Fruit fly (Drosophila melanogaster) whole organism, embryonic: ENCODE measurements around the gene Cdc5.

Experiments
- ATbp ChIP-seq: fragments of 200-800 bp; sonication (Bioruptor generic); optimal IDR thresholded peaks from 2 replicates; lab custom pipeline; 2017; ENCODE audit warnings: missing biosample characterization, mild to moderate bottlenecking, missing genetic modification characterization, missing genetic modification reagents
- Atf6 ChIP-seq: fragments of 200-800 bp; sonication (Bioruptor generic); IDR thresholded peaks from 2 replicates; pipeline ENCODE4 v1.3.6; 2022; ENCODE audit warnings: missing biosample characterization, missing genetic modification characterization
- Bdp1 ChIP-seq: fragments of 200-800 bp; sonication (Bioruptor generic); optimal IDR thresholded peaks from 3 replicates; lab custom pipeline; 2016; ENCODE audit warnings: missing biosample characterization, missing genetic modification characterization
- Blimp-1 ChIP-seq: fragments of 200-800 bp; sonication (Bioruptor generic); optimal IDR thresholded peaks from 3 replicates; lab custom pipeline; 2018; ENCODE audit warnings: missing biosample characterization, missing genetic modification characterization, mild to moderate bottlenecking, moderate library complexity, missing genetic modification reagents
- BtbVII ChIP-seq: fragments of 200-800 bp; sonication (Bioruptor generic); optimal IDR thresholded peaks from 3 replicates; lab custom pipeline; 2017; ENCODE audit warnings: missing biosample characterization, mild to moderate bottlenecking, missing genetic modification characterization
- CG10543 ChIP-seq: fragments of 200-800 bp; sonication (Bioruptor generic); optimal IDR thresholded peaks from 3 replicates; lab custom pipeline; 2017; ENCODE audit warnings: missing biosample characterization, mild to moderate bottlenecking, missing genetic modification characterization, moderate library complexity
- CG17385 ChIP-seq: fragments of 200-800 bp; sonication (Bioruptor generic); optimal IDR thresholded peaks from 3 replicates; lab custom pipeline; 2018; ENCODE audit warnings: missing biosample characterization, mild to moderate bottlenecking, missing genetic modification characterization
- CG2889 ChIP-seq: fragments of 200-800 bp; sonication (Bioruptor generic); IDR thresholded peaks from 3 replicates; pipeline ENCODE4 v1.3.6; 2022; ENCODE audit warnings: missing biosample characterization, missing genetic modification characterization
- CG31388 ChIP-seq: fragments of 200-800 bp; sonication (Bioruptor generic); optimal IDR thresholded peaks from 2 replicates; lab custom pipeline; 2016; ENCODE audit warnings: missing biosample characterization, missing genetic modification characterization
- CG34224 ChIP-seq: fragments of 200-800 bp; sonication (Bioruptor generic); IDR thresholded peaks from 3 replicates; pipeline ENCODE4 v1.3.6; 2022; ENCODE audit warnings: missing biosample characterization, missing genetic modification characterization; ENCODE audit not compliant: partially characterized antibody
- CG34422 ChIP-seq: fragments of 200-800 bp; sonication (Bioruptor generic); IDR thresholded peaks from 3 replicates; pipeline ENCODE4 v1.3.6; 2022; ENCODE audit warnings: missing biosample characterization, missing genetic modification characterization
- CG7372 ChIP-seq: fragments of 200-800 bp; sonication (Bioruptor generic); IDR thresholded peaks from 2 replicates; pipeline ENCODE4 v1.3.6; 2022; ENCODE audit warnings: missing biosample characterization, missing genetic modification characterization
- CG8290 ChIP-seq, 3 experiments: fragments of 200-800 bp; sonication (Bioruptor generic); optimal IDR thresholded peaks; 2 replicates each; lab custom pipeline; 2016 to 2019; ENCODE audit warnings: missing biosample characterization in 3 of 3, missing genetic modification characterization in 3 of 3, mild to moderate bottlenecking in 2 of 3, moderate library complexity in 1 of 3
- CG8924 ChIP-seq: fragments of 200-800 bp; optimal IDR thresholded peaks from 3 replicates; lab custom pipeline; 2019; ENCODE audit warnings: missing biosample characterization, mild to moderate bottlenecking, missing genetic modification characterization, moderate library complexity
- Chrac-16 ChIP-seq: fragments of 200-800 bp; sonication (Bioruptor generic); optimal IDR thresholded peaks from 3 replicates; lab custom pipeline; 2016; ENCODE audit warnings: missing biosample characterization, missing genetic modification characterization
- CoRest ChIP-seq: fragments of 200-800 bp; sonication (Bioruptor generic); optimal IDR thresholded peaks from 3 replicates; lab custom pipeline; 2018; ENCODE audit warnings: missing biosample characterization, mild to moderate bottlenecking, missing genetic modification characterization, moderate library complexity
- Dp ChIP-seq: fragments of 200-800 bp; sonication (Bioruptor generic); optimal IDR thresholded peaks from 2 replicates; lab custom pipeline; 2018; ENCODE audit warnings: missing biosample characterization, mild to moderate bottlenecking, missing genetic modification characterization, moderate library complexity
- E2f2 ChIP-seq: fragments of 200-800 bp; sonication (Bioruptor generic); IDR thresholded peaks from 2 replicates; pipeline ENCODE4 v1.3.6; 2022; ENCODE audit warnings: missing biosample characterization, missing genetic modification characterization
- Eip74EF ChIP-seq, 2 experiments: fragments of 200-800 bp in 1 of 2; fragments of >200 bp in 1 of 2; sonication (Bioruptor generic) in 1 of 2; optimal IDR thresholded peaks; 2 replicates each; lab custom pipeline; 2017 to 2019; ENCODE audit warnings: missing biosample characterization in 2 of 2, missing genetic modification characterization in 2 of 2, mild to moderate bottlenecking in 1 of 2, moderate library complexity in 1 of 2
- Ets65A ChIP-seq: fragments of 200-800 bp; sonication (Bioruptor generic); peaks from one replicate; lab custom pipeline; 2016; ENCODE audit warnings: missing biosample characterization, missing genetic modification characterization
- Fer1 ChIP-seq: fragments of 200-800 bp; sonication (Bioruptor generic); optimal IDR thresholded peaks from 2 replicates; lab custom pipeline; 2017; ENCODE audit warnings: missing biosample characterization, mild to moderate bottlenecking, missing genetic modification characterization
- Gsc ChIP-seq: fragments of 200-800 bp; sonication (Bioruptor generic); IDR thresholded peaks from 2 replicates; pipeline ENCODE4 v1.3.6; 2022; ENCODE audit warnings: missing biosample characterization, missing genetic modification characterization
- HmgZ ChIP-seq: fragments of 200-800 bp; sonication (Bioruptor generic); optimal IDR thresholded peaks from 2 replicates; lab custom pipeline; 2018; ENCODE audit warnings: missing biosample characterization, mild to moderate bottlenecking, missing genetic modification characterization
- Hr51 ChIP-seq, 2 experiments: fragments of 200-800 bp; sonication (Bioruptor generic); optimal IDR thresholded peaks; 2 replicates in 1 of 2; 3 replicates in 1 of 2; lab custom pipeline; 2016 to 2018; ENCODE audit warnings: missing biosample characterization in 2 of 2, missing genetic modification characterization in 2 of 2, mild to moderate bottlenecking in 1 of 2, moderate library complexity in 1 of 2
- Jarid2 ChIP-seq: fragments of 200-800 bp; sonication (Bioruptor generic); optimal IDR thresholded peaks from 3 replicates; lab custom pipeline; 2017; ENCODE audit warnings: mild to moderate bottlenecking, missing biosample characterization, missing genetic modification reagents, missing genetic modification characterization
- Pdp1 ChIP-seq, 2 experiments: fragments of 200-800 bp; sonication (Bioruptor generic); optimal IDR thresholded peaks; 3 replicates each; lab custom pipeline; 2016; ENCODE audit warnings: missing biosample characterization in 2 of 2, missing genetic modification characterization in 2 of 2, mild to moderate bottlenecking in 1 of 2, moderate library complexity in 1 of 2
- Rfx ChIP-seq: fragments of 200-800 bp; sonication (Bioruptor generic); IDR thresholded peaks from 2 replicates; pipeline ENCODE4 v1.3.6; 2022; ENCODE audit warnings: missing biosample characterization, missing genetic modification characterization
- Sry-β ChIP-seq: fragments of 200-800 bp; sonication (Bioruptor generic); optimal IDR thresholded peaks from 2 replicates; lab custom pipeline; 2018; ENCODE audit warnings: missing biosample characterization, mild to moderate bottlenecking, missing genetic modification characterization, moderate library complexity
- Stat92E ChIP-seq, 3 experiments: fragments of >200 bp in 2 of 3; fragments of 200-800 bp in 1 of 3; sonication (Bioruptor generic) in 1 of 3; optimal IDR thresholded peaks; 2 replicates each; lab custom pipeline; 2017 to 2019; ENCODE audit warnings: missing biosample characterization in 3 of 3, missing genetic modification characterization in 3 of 3, mild to moderate bottlenecking in 1 of 3, moderate library complexity in 1 of 3
- Trl ChIP-seq, 3 experiments: fragments of >200 bp in 2 of 3; fragments of 200-800 bp in 1 of 3; sonication (Bioruptor generic) in 1 of 3; optimal IDR thresholded peaks; 2 replicates in 1 of 3; 3 replicates in 2 of 3; lab custom pipeline; 2016 to 2017; ENCODE audit warnings: missing biosample characterization in 1 of 3, missing genetic modification characterization in 1 of 3
- amos ChIP-seq: fragments of 200-800 bp; sonication (Bioruptor generic); IDR thresholded peaks from 2 replicates; pipeline ENCODE4 v1.3.6; 2022; ENCODE audit warnings: missing biosample characterization, missing genetic modification characterization; ENCODE audit not compliant: partially characterized antibody
- cwo ChIP-seq: fragments of 200-800 bp; sonication (Bioruptor generic); optimal IDR thresholded peaks from 3 replicates; lab custom pipeline; 2017; ENCODE audit warnings: missing biosample characterization, missing genetic modification characterization, mild to moderate bottlenecking, moderate library complexity, missing genetic modification reagents
- hbn ChIP-seq: fragments of 200-800 bp; sonication (Bioruptor generic); IDR thresholded peaks from 2 replicates; pipeline ENCODE4 v1.3.6; 2022; ENCODE audit warnings: missing biosample characterization, missing genetic modification characterization; ENCODE audit not compliant: partially characterized antibody
- her ChIP-seq: fragments of 200-800 bp; sonication (Bioruptor generic); optimal IDR thresholded peaks from 2 replicates; lab custom pipeline; 2016; ENCODE audit warnings: missing biosample characterization, missing genetic modification characterization
- lov ChIP-seq, 2 experiments: fragments of 200-800 bp in 1 of 2; fragments of >200 bp in 1 of 2; sonication (Bioruptor generic) in 1 of 2; IDR thresholded peaks in 1 of 2; optimal IDR thresholded peaks in 1 of 2; 2 replicates in 1 of 2; 3 replicates in 1 of 2; pipeline versions ENCODE4 v1.3.6 to Lab custom; 2017 to 2022; ENCODE audit warnings: missing biosample characterization in 1 of 2, missing genetic modification characterization in 1 of 2
- nau ChIP-seq: fragments of 200-800 bp; sonication (Bioruptor generic); optimal IDR thresholded peaks from 3 replicates; lab custom pipeline; 2017; ENCODE audit warnings: missing biosample characterization, mild to moderate bottlenecking, missing genetic modification characterization, missing genetic modification reagents
- nom ChIP-seq: fragments of 200-800 bp; sonication (Bioruptor generic); optimal IDR thresholded peaks from 2 replicates; lab custom pipeline; 2017; ENCODE audit warnings: missing biosample characterization, missing genetic modification characterization, mild to moderate bottlenecking, moderate library complexity, missing genetic modification reagents
- pb ChIP-seq: fragments of 200-800 bp; sonication (Bioruptor generic); optimal IDR thresholded peaks from 3 replicates; lab custom pipeline; 2016; ENCODE audit warnings: missing biosample characterization, missing genetic modification characterization
- seq ChIP-seq: fragments of 200-800 bp; sonication (Bioruptor generic); IDR thresholded peaks from 2 replicates; pipeline ENCODE4 v1.3.6; 2022; ENCODE audit warnings: missing biosample characterization, missing genetic modification characterization
- so ChIP-seq: fragments of 200-800 bp; sonication (Bioruptor generic); IDR thresholded peaks from 3 replicates; pipeline ENCODE4 v1.3.6; 2022; ENCODE audit warnings: missing biosample characterization, missing genetic modification characterization
- stc ChIP-seq: fragments of 200-800 bp; sonication (Bioruptor generic); IDR thresholded peaks from 2 replicates; pipeline ENCODE4 v1.3.6; 2022; ENCODE audit warnings: missing biosample characterization, missing genetic modification characterization
- stwl ChIP-seq: fragments of 200-800 bp; sonication (Bioruptor generic); optimal IDR thresholded peaks from 3 replicates; lab custom pipeline; 2018; ENCODE audit warnings: missing biosample characterization, mild to moderate bottlenecking, missing genetic modification characterization, moderate library complexity
- tap ChIP-seq: fragments of 200-800 bp; optimal IDR thresholded peaks from 3 replicates; lab custom pipeline; 2019; ENCODE audit warnings: missing biosample characterization, mild to moderate bottlenecking, missing genetic modification characterization, moderate library complexity
- tna ChIP-seq: fragments of 200-800 bp; sonication (Bioruptor generic); IDR thresholded peaks from 2 replicates; pipeline ENCODE4 v1.3.6; 2022; ENCODE audit warnings: missing biosample characterization, missing genetic modification characterization; ENCODE audit not compliant: partially characterized antibody

The Cdc5 gene

dm6 chr3L:331842-332802 is 29.1 kb downstream of the Cdc5 start, which contains the start of gene mthl9 (continued):
- TF ChIP-seq nau (peak; percentile 45), Fer1 (GFP tag; lab: Kevin White, UChicago) (peak; percentile 62), Atf6 (GFP tag; lab: Robert Waterston, UW) (peak; percentile 56; the same call in 1 of the 2 replicates), Rfx (GFP tag; lab: Robert Waterston, UW) (peak; percentile 26; the same call in 1 of the 2 replicates), nom (GFP tag; lab: Kevin White, UChicago) (peak; percentile 68), CoRest (peak; percentile 17), CG10543 (GFP tag; lab: Kevin White, UChicago) (peak; percentile 94), lov (optimal IDR thresholded peaks at IDR 0.05; lab: Kevin White, UChicago) (no peak), lov (GFP tag; IDR thresholded peaks at IDR 0.05; lab: Robert Waterston, UW) (no peak), CG8290 (GFP tag; optimal IDR thresholded peaks at IDR 0.05; lab: Kevin White, UChicago) (no peak), CG8290 (tag; optimal IDR thresholded peaks at IDR 0.05; lab: Kevin White, UChicago) (peak in 1 of 2 experiments; percentile 8), Dp (peak; percentile 38), Gsc (GFP tag; lab: Robert Waterston, UW) (no peak), stwl (tag; lab: Kevin White, UChicago) (peak; percentile 26), pb (GFP tag; lab: Kevin White, UChicago) (no peak), Pdp1 (GFP tag; optimal IDR thresholded peaks at IDR 0.05; lab: Kevin White, UChicago) (peak in 1 of 2 experiments; percentile 29), Blimp-1 (no peak), cwo (GFP tag; lab: Kevin White, UChicago) (peak; percentile 60), Hr51 (GFP tag; optimal IDR thresholded peaks at IDR 0.05; lab: Kevin White, UChicago) (no peak), HmgZ (peak; percentile 39), Stat92E (GFP tag; optimal IDR thresholded peaks at IDR 0.05; lab: Kevin White, UChicago) (no peak), amos (GFP tag; lab: Robert Waterston, UW) (peak; percentile 10; the same call in 1 of the 2 replicates), BtbVII (GFP tag; lab: Kevin White, UChicago) (peak; percentile 57), hbn (GFP tag; lab: Robert Waterston, UW) (peak; percentile 49; the same call in 1 of the 2 replicates), so (GFP tag; lab: Robert Waterston, UW) (peak; percentile 74; the same call in 2 of the 3 replicates), seq (GFP tag; lab: Robert Waterston, UW) (0 out of 2 replicates have a peak, but pooled peaks have one; percentile 19), CG34422 (GFP tag; lab: Robert Waterston, UW) (peak; percentile 56; the same call in 1 of the 3 replicates), Jarid2 (GFP tag; lab: Kevin White, UChicago) (peak; percentile 60), Bdp1 (GFP tag; lab: Kevin White, UChicago) (peak; percentile 2), ATbp (no peak), Chrac-16 (no peak), Trl (optimal IDR thresholded peaks at IDR 0.05; lab: Kevin White, UChicago) (peak in 1 of 2 experiments; percentile 75), Trl (GFP tag; optimal IDR thresholded peaks at IDR 0.05; lab: Kevin White, UChicago) (peak; percentile 41), CG34224 (0 out of 3 replicates have a peak, but pooled peaks have one; percentile 52), CG31388 (GFP tag; lab: Kevin White, UChicago) (no peak), Eip74EF (GFP tag; optimal IDR thresholded peaks at IDR 0.05; lab: Kevin White, UChicago) (peak in 1 of 2 experiments; percentile 15), tap (tag; lab: Kevin White, UChicago) (peak; percentile 11), CG8924 (tag; lab: Kevin White, UChicago) (peak; percentile 10), CG2889 (GFP tag; lab: Robert Waterston, UW) (no peak), tna (GFP tag; lab: Robert Waterston, UW) (peak; percentile 32; the same call in 1 of the 2 replicates), CG7372 (GFP tag; lab: Robert Waterston, UW) (no peak), Ets65A (peak; percentile 48), CG17385 (GFP tag; lab: Kevin White, UChicago) (peak; percentile 17), Sry-β (no peak), her (GFP tag; lab: Kevin White, UChicago) (peak; percentile 3), stc (GFP tag; lab: Robert Waterston, UW) (peak; percentile 43; the same call in 1 of the 2 replicates), E2f2 (GFP tag; lab: Robert Waterston, UW) (peak; percentile 40; the same call in 1 of the 2 replicates)
